Worm (Caenorhabditis elegans) whole organism, midembryonic: ENCODE measurements around the gene sru-25.

ENCODE experiments used
- med-1 ChIP-seq: sonication (generic microtip); optimal IDR thresholded peaks from 2 replicates; lab custom pipeline; 2017; ENCODE audit warnings: missing genetic modification characterization, mild to moderate bottlenecking, missing compliant biosample characterization, antibody characterized with exemption, missing genetic modification reagents; ENCODE audit not compliant: insufficient read depth
- ref-1 ChIP-seq: fragments of 200-800 bp; sonication (Bioruptor generic); conservative IDR thresholded peaks from 2 replicates; pipeline ENCODE4 v1.3.6; 2022; ENCODE audit warnings: missing genetic modification reagents, missing genetic modification characterization, missing compliant biosample characterization
- ztf-23 ChIP-seq: fragments of 200-800 bp; sonication (Bioruptor generic); IDR thresholded peaks from 2 replicates; pipeline ENCODE4 v1.3.6; 2022; ENCODE audit warnings: missing genetic modification reagents, missing genetic modification characterization, missing compliant biosample characterization
- ztf-29 ChIP-seq: fragments of 200-800 bp; sonication (Bioruptor generic); IDR thresholded peaks from 2 replicates; pipeline ENCODE4 v1.3.6; 2022; ENCODE audit warnings: missing genetic modification reagents, missing genetic modification characterization, missing compliant biosample characterization

ce11 chrV:708808-709207 is 34.7 kb upstream of the sru-25 start, which contains the start of gene srbc-39:
- TF ChIP-seq ztf-23 (no peak), ref-1 (no peak), ztf-29 (GFP tag; lab: Robert Waterston, UW) (no peak), med-1 (GFP tag; lab: Kevin White, UChicago) (no peak)
